Fruit fly (Drosophila melanogaster) whole organism, prepupa: ENCODE data around the gene CG15597.

Experiments used
- Blimp-1 ChIP-seq: fragments of 200-800 bp; sonication (Bioruptor generic); optimal IDR thresholded peaks from 3 replicates; lab custom pipeline; 2017; ENCODE audit warnings: missing biosample characterization, missing genetic modification characterization, mild to moderate bottlenecking, moderate library complexity, missing genetic modification reagents
- CG10669 ChIP-seq: fragments of 200-800 bp; sonication (Bioruptor generic); optimal IDR thresholded peaks from 3 replicates; lab custom pipeline; 2018; ENCODE audit warnings: missing biosample characterization, mild to moderate bottlenecking, missing genetic modification characterization, moderate library complexity
- CG11294 ChIP-seq: fragments of 200-800 bp; sonication (Bioruptor generic); IDR thresholded peaks from 2 replicates; pipeline ENCODE4 v1.3.6; 2022; ENCODE audit warnings: missing biosample characterization, missing genetic modification characterization
- CG11762 ChIP-seq: fragments of 200-800 bp; sonication (Bioruptor generic); optimal IDR thresholded peaks from 3 replicates; lab custom pipeline; 2016; ENCODE audit warnings: missing biosample characterization, missing genetic modification characterization; ENCODE audit not compliant: insufficient read depth
- CG15336 ChIP-seq: fragments of 200-800 bp; sonication (Bioruptor generic); IDR thresholded peaks from 2 replicates; pipeline ENCODE4 v1.3.6; 2022; ENCODE audit warnings: missing biosample characterization, missing genetic modification characterization
- CG3032 ChIP-seq: fragments of 200-800 bp; optimal IDR thresholded peaks from 2 replicates; lab custom pipeline; 2019; ENCODE audit warnings: missing biosample characterization, mild to moderate bottlenecking, missing genetic modification characterization, moderate library complexity
- CG32006 ChIP-seq: fragments of 200-800 bp; sonication (Bioruptor generic); optimal IDR thresholded peaks from 3 replicates; lab custom pipeline; 2017; ENCODE audit warnings: missing biosample characterization, mild to moderate bottlenecking, missing genetic modification characterization
- CG34406 ChIP-seq: fragments of 200-800 bp; sonication (Bioruptor generic); optimal IDR thresholded peaks from 3 replicates; lab custom pipeline; 2016; ENCODE audit warnings: missing biosample characterization, missing genetic modification characterization
- CG4318 ChIP-seq: fragments of 200-800 bp; sonication (Bioruptor generic); optimal IDR thresholded peaks from 3 replicates; lab custom pipeline; 2017; ENCODE audit warnings: missing biosample characterization, mild to moderate bottlenecking, missing genetic modification characterization
- CG6808 ChIP-seq: fragments of 200-800 bp; sonication (Bioruptor generic); optimal IDR thresholded peaks from 3 replicates; lab custom pipeline; 2017; ENCODE audit warnings: missing biosample characterization, missing genetic modification characterization, mild to moderate bottlenecking, moderate library complexity, missing genetic modification reagents
- CG6854 ChIP-seq: fragments of 200-800 bp; sonication (Bioruptor generic); optimal IDR thresholded peaks from 2 replicates; lab custom pipeline; 2017; ENCODE audit warnings: missing biosample characterization, mild to moderate bottlenecking, missing genetic modification characterization
- CG8119 ChIP-seq: fragments of 200-800 bp; sonication (Bioruptor generic); IDR thresholded peaks from 3 replicates; pipeline ENCODE4 v1.3.6; 2022; ENCODE audit warnings: missing biosample characterization, missing genetic modification characterization
- CG8319 ChIP-seq: fragments of 200-800 bp; sonication (Bioruptor generic); optimal IDR thresholded peaks from 3 replicates; lab custom pipeline; 2016; ENCODE audit warnings: missing biosample characterization, missing genetic modification characterization
- Eip75B ChIP-seq: fragments of 200-800 bp; sonication (Bioruptor generic); optimal IDR thresholded peaks from 3 replicates; lab custom pipeline; 2016; ENCODE audit warnings: missing biosample characterization, missing genetic modification characterization
- Eip78C ChIP-seq: fragments of 200-800 bp; sonication (Bioruptor generic); peaks from one replicate; lab custom pipeline; 2016; ENCODE audit warnings: missing biosample characterization, missing genetic modification characterization
- Ets96B ChIP-seq: fragments of 200-800 bp; optimal IDR thresholded peaks from 2 replicates; lab custom pipeline; 2019; ENCODE audit warnings: missing biosample characterization, mild to moderate bottlenecking, missing genetic modification characterization, moderate library complexity
- Hr38 ChIP-seq: sonication (Bioruptor generic); optimal IDR thresholded peaks from 2 replicates; lab custom pipeline; 2016; ENCODE audit warnings: missing biosample characterization, missing genetic modification characterization
- Hr4 ChIP-seq: fragments of 200-800 bp; sonication (Bioruptor generic); optimal IDR thresholded peaks from 3 replicates; lab custom pipeline; 2016; ENCODE audit warnings: missing biosample characterization, missing genetic modification characterization
- Lpt ChIP-seq: fragments of 200-800 bp; sonication (Bioruptor generic); optimal IDR thresholded peaks from 3 replicates; lab custom pipeline; 2016; ENCODE audit warnings: missing biosample characterization, missing genetic modification characterization
- Met ChIP-seq: fragments of 200-800 bp; sonication (Bioruptor generic); optimal IDR thresholded peaks from 3 replicates; lab custom pipeline; 2016; ENCODE audit warnings: missing biosample characterization, missing genetic modification characterization
- OdsH ChIP-seq: fragments of 200-800 bp; sonication (Bioruptor generic); optimal IDR thresholded peaks from 3 replicates; lab custom pipeline; 2016; ENCODE audit warnings: missing biosample characterization, missing genetic modification characterization
- Smox ChIP-seq: fragments of 200-800 bp; sonication (Bioruptor generic); optimal IDR thresholded peaks from 3 replicates; lab custom pipeline; 2016; ENCODE audit warnings: missing biosample characterization, missing genetic modification characterization
- Sox14 ChIP-seq: fragments of 200-800 bp; sonication (Bioruptor generic); optimal IDR thresholded peaks from 3 replicates; lab custom pipeline; 2016; ENCODE audit warnings: missing biosample characterization, missing genetic modification characterization
- Sox15 ChIP-seq: fragments of 200-800 bp; sonication (Bioruptor generic); optimal IDR thresholded peaks from 3 replicates; lab custom pipeline; 2016; ENCODE audit warnings: missing biosample characterization, missing genetic modification characterization
- achi ChIP-seq: fragments of 200-800 bp; sonication (Bioruptor generic); optimal IDR thresholded peaks from 3 replicates; lab custom pipeline; 2016; ENCODE audit warnings: missing biosample characterization, missing genetic modification characterization
- acj6 ChIP-seq: fragments of 200-800 bp; sonication (Bioruptor generic); optimal IDR thresholded peaks from 3 replicates; lab custom pipeline; 2016; ENCODE audit warnings: missing biosample characterization, missing genetic modification characterization
- cyc ChIP-seq: fragments of 200-800 bp; sonication (Bioruptor generic); optimal IDR thresholded peaks from 3 replicates; lab custom pipeline; 2016; ENCODE audit warnings: missing biosample characterization, missing genetic modification characterization
- dac ChIP-seq: fragments of 200-800 bp; sonication (Bioruptor generic); optimal IDR thresholded peaks from 2 replicates; lab custom pipeline; 2017; ENCODE audit warnings: missing biosample characterization, mild to moderate bottlenecking, missing genetic modification characterization
- esn ChIP-seq: fragments of 200-800 bp; sonication (Bioruptor generic); optimal IDR thresholded peaks from 2 replicates; lab custom pipeline; 2016; ENCODE audit warnings: missing biosample characterization, mild to moderate bottlenecking, missing genetic modification characterization, moderate library complexity
- fd59A ChIP-seq: fragments of 200-800 bp; sonication (Bioruptor generic); optimal IDR thresholded peaks from 2 replicates; lab custom pipeline; 2017; ENCODE audit warnings: missing biosample characterization, mild to moderate bottlenecking, missing genetic modification characterization, missing genetic modification reagents
- fd85E ChIP-seq: fragments of 200-800 bp; sonication (Bioruptor generic); optimal IDR thresholded peaks from 3 replicates; lab custom pipeline; 2016; ENCODE audit warnings: missing biosample characterization, missing genetic modification characterization
- fkh ChIP-seq: fragments of 200-800 bp; sonication (Bioruptor generic); optimal IDR thresholded peaks from 3 replicates; lab custom pipeline; 2017; ENCODE audit warnings: missing biosample characterization, mild to moderate bottlenecking, missing genetic modification characterization, moderate library complexity
- lz ChIP-seq: fragments of 200-800 bp; sonication (Bioruptor generic); optimal IDR thresholded peaks from 3 replicates; lab custom pipeline; 2016; ENCODE audit warnings: missing biosample characterization, missing genetic modification characterization
- pdm3 ChIP-seq: fragments of 200-800 bp; sonication (Bioruptor generic); optimal IDR thresholded peaks from 3 replicates; lab custom pipeline; 2016; ENCODE audit warnings: missing biosample characterization, missing genetic modification characterization
- salr ChIP-seq, 2 experiments: fragments of 200-800 bp; sonication (Bioruptor generic); optimal IDR thresholded peaks; 3 replicates each; lab custom pipeline; 2016 to 2018; ENCODE audit warnings: missing biosample characterization in 2 of 2, missing genetic modification characterization in 2 of 2, mild to moderate bottlenecking in 1 of 2
- spab ChIP-seq: fragments of 200-800 bp; sonication (Bioruptor generic); optimal IDR thresholded peaks from 2 replicates; lab custom pipeline; 2017; ENCODE audit warnings: missing biosample characterization, mild to moderate bottlenecking, missing genetic modification characterization, missing genetic modification reagents
- svp ChIP-seq: fragments of 200-800 bp; sonication (Bioruptor generic); peaks from one replicate; lab custom pipeline; 2016; ENCODE audit warnings: missing biosample characterization, missing genetic modification characterization
- vri ChIP-seq: fragments of 200-800 bp; sonication (Bioruptor generic); optimal IDR thresholded peaks from 3 replicates; lab custom pipeline; 2016; ENCODE audit warnings: missing biosample characterization, mild to moderate bottlenecking, missing genetic modification characterization

The CG15597 gene

dm6 chr3R:6306584-6306983, 21.6 kb upstream of the CG15597 start, which contains the start of gene CG46026:
TSS of gene CG46026 (plus strand) at chr3R:6306884.
- TF ChIP-seq Hr4 (GFP tag; lab: Kevin White, UChicago) (no peak), spab (no peak), OdsH (no peak), CG32006 (GFP tag; lab: Kevin White, UChicago) (no peak), salr (GFP tag; optimal IDR thresholded peaks at IDR 0.05; lab: Kevin White, UChicago) (no peak), fkh (GFP tag; lab: Kevin White, UChicago) (no peak), CG11762 (GFP tag; lab: Kevin White, UChicago) (no peak)

dm6 chr3R:6304947-6305346, 19.9 kb upstream of the CG15597 start, which contains the start of gene Osi16:
TSS of gene Osi16 (plus strand) at chr3R:6305247.
- TF ChIP-seq Sox15 (GFP tag; lab: Kevin White, UChicago) (no peak), Blimp-1 (GFP tag; lab: Kevin White, UChicago) (no peak), lz (GFP tag; lab: Kevin White, UChicago) (no peak), CG32006 (GFP tag; lab: Kevin White, UChicago) (no peak), CG10669 (GFP tag; lab: Kevin White, UChicago) (no peak), CG34406 (GFP tag; lab: Kevin White, UChicago) (no peak), Smox (GFP tag; lab: Kevin White, UChicago) (no peak)

- TF ChIP-seq CG32006 (GFP tag; lab: Kevin White, UChicago) = no peak
Observed at dm6 chr3R:6303738-6304137, 18.7 kb upstream of the CG15597 start, which contains the start of gene CG46396. TSS of gene CG46396 (plus strand) at chr3R:6304038.

dm6 chr3R:6301257-6301839, 16.3 kb upstream of the CG15597 start, which contains the start of gene Osi15:
TSS of gene Osi15 (plus strand) at chr3R:6301804.
- no peak for TF ChIP-seq CG6808 (GFP tag; lab: Kevin White, UChicago)
- no peak for TF ChIP-seq CG34406 (GFP tag; lab: Kevin White, UChicago)
- no peak for TF ChIP-seq CG8319 (GFP tag; lab: Kevin White, UChicago)
- no peak for TF ChIP-seq fd59A (GFP tag; lab: Kevin White, UChicago)
- no peak for TF ChIP-seq CG15336 (GFP tag; lab: Robert Waterston, UW)
- TF ChIP-seq svp = peak; percentile 41
- no peak for TF ChIP-seq Ets96B (tag; lab: Kevin White, UChicago)
- no peak for TF ChIP-seq Met (GFP tag; lab: Kevin White, UChicago)

- no peak for TF ChIP-seq Eip75B (GFP tag; lab: Kevin White, UChicago)
- no peak for TF ChIP-seq Met (GFP tag; lab: Kevin White, UChicago)
- TF ChIP-seq Lpt = no peak
- no peak for TF ChIP-seq Blimp-1 (GFP tag; lab: Kevin White, UChicago)
- no peak for TF ChIP-seq CG11294 (GFP tag; lab: Robert Waterston, UW)
- no peak for TF ChIP-seq cyc (GFP tag; lab: Kevin White, UChicago)
- TF ChIP-seq CG4318 (GFP tag; lab: Kevin White, UChicago) = no peak
- no peak for TF ChIP-seq CG8119 (GFP tag; lab: Robert Waterston, UW)
- no peak for TF ChIP-seq svp
- no peak for TF ChIP-seq CG6854 (GFP tag; lab: Kevin White, UChicago)
- no peak for TF ChIP-seq Eip78C
- TF ChIP-seq Sox14 = no peak
- TF ChIP-seq dac = no peak
Observed at dm6 chr3R:6298828-6299227, 13.8 kb upstream of the CG15597 start, which contains the start of gene Osi14. TSS of gene Osi14 (plus strand) at chr3R:6299128.

dm6 chr3R:6297164-6297563, 12.2 kb upstream of the CG15597 start:
- TF ChIP-seq fd59A (GFP tag; lab: Kevin White, UChicago) (no peak), achi (GFP tag; lab: Kevin White, UChicago) (no peak), CG3032 (no peak), Hr38 (no peak), acj6 (GFP tag; lab: Kevin White, UChicago) (no peak), CG15336 (GFP tag; lab: Robert Waterston, UW) (no peak), dac (no peak), fd85E (no peak), pdm3 (GFP tag; lab: Kevin White, UChicago) (no peak), vri (GFP tag; lab: Kevin White, UChicago) (no peak), esn (GFP tag; lab: Kevin White, UChicago) (no peak)
- TF ChIP-seq, all 60 proteins: peak for 0
